Fruit fly (Drosophila melanogaster) whole organism, embryonic: ENCODE measurements around the gene CG7016.

Source experiments
- BEAF-32 ChIP-seq: fragments of 200-800 bp; sonication (Bioruptor generic); optimal IDR thresholded peaks from 3 replicates; lab custom pipeline; 2017; ENCODE audit warnings: missing biosample characterization, missing genetic modification characterization, mild to moderate bottlenecking, moderate library complexity, missing genetic modification reagents
- CG10366 ChIP-seq: fragments of 200-800 bp; sonication (Bioruptor generic); IDR thresholded peaks from 2 replicates; pipeline ENCODE4 v1.3.6; 2022; ENCODE audit warnings: missing biosample characterization, missing genetic modification characterization
- CG10979 ChIP-seq: fragments of 200-800 bp; sonication (Bioruptor generic); optimal IDR thresholded peaks from 2 replicates; lab custom pipeline; 2018; ENCODE audit warnings: missing biosample characterization, mild to moderate bottlenecking, missing genetic modification characterization, moderate library complexity
- CG11093 ChIP-seq: fragments of 200-800 bp; sonication (Bioruptor generic); IDR thresholded peaks from 3 replicates; pipeline ENCODE4 v1.3.6; 2022; ENCODE audit warnings: missing biosample characterization, missing genetic modification characterization
- CG11247 ChIP-seq: fragments of 200-800 bp; sonication (Bioruptor generic); IDR thresholded peaks from 2 replicates; pipeline ENCODE4 v1.3.6; 2022; ENCODE audit warnings: missing biosample characterization, missing genetic modification characterization
- CG12104 ChIP-seq: fragments of 200-800 bp; sonication (Bioruptor generic); optimal IDR thresholded peaks from 3 replicates; lab custom pipeline; 2016; ENCODE audit warnings: missing biosample characterization, missing genetic modification characterization
- CG1529 ChIP-seq: fragments of 200-800 bp; sonication (Bioruptor generic); optimal IDR thresholded peaks from 3 replicates; lab custom pipeline; 2018; ENCODE audit warnings: missing biosample characterization, missing genetic modification characterization
- CG15601 ChIP-seq: fragments of 200-800 bp; sonication (Bioruptor generic); optimal IDR thresholded peaks from 3 replicates; lab custom pipeline; 2019; ENCODE audit warnings: missing biosample characterization, mild to moderate bottlenecking, missing genetic modification characterization, moderate library complexity
- CG17359 ChIP-seq: fragments of 200-800 bp; sonication (Bioruptor generic); optimal IDR thresholded peaks from 3 replicates; lab custom pipeline; 2018; ENCODE audit warnings: missing biosample characterization, mild to moderate bottlenecking, missing genetic modification characterization, moderate library complexity
- CG18476 ChIP-seq: fragments of 200-800 bp; sonication (Bioruptor generic); optimal IDR thresholded peaks from 2 replicates; lab custom pipeline; 2016; ENCODE audit warnings: missing biosample characterization, mild to moderate bottlenecking, missing genetic modification characterization
- CG2678 ChIP-seq: fragments of 200-800 bp; sonication (Bioruptor generic); optimal IDR thresholded peaks from 3 replicates; lab custom pipeline; 2019; ENCODE audit warnings: missing biosample characterization, mild to moderate bottlenecking, missing genetic modification characterization, moderate library complexity
- CG34422 ChIP-seq: fragments of 200-800 bp; sonication (Bioruptor generic); IDR thresholded peaks from 3 replicates; pipeline ENCODE4 v1.3.6; 2022; ENCODE audit warnings: missing biosample characterization, missing genetic modification characterization
- CG3847 ChIP-seq: fragments of 200-800 bp; sonication (Bioruptor generic); IDR thresholded peaks from 2 replicates; pipeline ENCODE4 v1.3.6; 2022; ENCODE audit warnings: missing biosample characterization, missing genetic modification characterization
- CG6272 ChIP-seq: fragments of 200-800 bp; sonication (Bioruptor generic); IDR thresholded peaks from 2 replicates; pipeline ENCODE4 v1.3.6; 2022; ENCODE audit warnings: missing biosample characterization, missing genetic modification characterization
- CG6683 ChIP-seq: fragments of 200-800 bp; sonication (Bioruptor generic); optimal IDR thresholded peaks from 2 replicates; lab custom pipeline; 2017; ENCODE audit warnings: missing biosample characterization, mild to moderate bottlenecking, missing genetic modification characterization, missing genetic modification reagents
- CG9817 ChIP-seq: fragments of 200-800 bp; sonication (Bioruptor generic); optimal IDR thresholded peaks from 2 replicates; lab custom pipeline; 2018; ENCODE audit warnings: missing biosample characterization, mild to moderate bottlenecking, missing genetic modification characterization, moderate library complexity
- CG9876 ChIP-seq: fragments of 200-800 bp; sonication (Bioruptor generic); optimal IDR thresholded peaks from 2 replicates; lab custom pipeline; 2016; ENCODE audit warnings: missing biosample characterization, missing genetic modification characterization
- CoRest ChIP-seq: fragments of 200-800 bp; sonication (Bioruptor generic); optimal IDR thresholded peaks from 3 replicates; lab custom pipeline; 2018; ENCODE audit warnings: missing biosample characterization, mild to moderate bottlenecking, missing genetic modification characterization, moderate library complexity
- Dip2 ChIP-seq: fragments of 200-800 bp; sonication (Bioruptor generic); IDR thresholded peaks from 2 replicates; pipeline ENCODE4 v1.3.6; 2022; ENCODE audit warnings: missing biosample characterization, missing genetic modification characterization
- Dp ChIP-seq: fragments of 200-800 bp; sonication (Bioruptor generic); optimal IDR thresholded peaks from 2 replicates; lab custom pipeline; 2018; ENCODE audit warnings: missing biosample characterization, mild to moderate bottlenecking, missing genetic modification characterization, moderate library complexity
- NFAT ChIP-seq: fragments of 200-800 bp; sonication (Bioruptor generic); IDR thresholded peaks from 2 replicates; pipeline ENCODE4 v1.3.6; 2022; ENCODE audit warnings: missing biosample characterization, missing genetic modification characterization
- Taf1 ChIP-seq: fragments of 200-800 bp; sonication (Bioruptor generic); IDR thresholded peaks from 2 replicates; pipeline ENCODE4 v1.3.6; 2022; ENCODE audit warnings: missing biosample characterization, missing genetic modification characterization
- Xbp1 ChIP-seq: fragments of 200-800 bp; sonication (Bioruptor generic); optimal IDR thresholded peaks from 3 replicates; lab custom pipeline; 2016; ENCODE audit warnings: missing biosample characterization, mild to moderate bottlenecking, missing genetic modification characterization
- ase ChIP-seq: fragments of 200-800 bp; sonication (Bioruptor generic); IDR thresholded peaks from 3 replicates; pipeline ENCODE4 v1.3.6; 2022; ENCODE audit warnings: missing biosample characterization, missing genetic modification characterization
- dati ChIP-seq: fragments of 200-800 bp; sonication (Bioruptor generic); IDR thresholded peaks from 2 replicates; pipeline ENCODE4 v1.3.6; 2022; ENCODE audit warnings: missing biosample characterization, missing genetic modification characterization
- dmrt99B ChIP-seq: fragments of 200-800 bp; sonication (Bioruptor generic); optimal IDR thresholded peaks from 2 replicates; lab custom pipeline; 2018; ENCODE audit warnings: missing biosample characterization, mild to moderate bottlenecking, missing genetic modification characterization, moderate library complexity
- dpn ChIP-seq, 2 experiments: fragments of 200-800 bp; sonication (Bioruptor generic); optimal IDR thresholded peaks; 3 replicates each; lab custom pipeline; 2016; ENCODE audit warnings: missing biosample characterization in 2 of 2, missing genetic modification characterization in 2 of 2
- en ChIP-seq: fragments of 200-800 bp; sonication (Bioruptor generic); optimal IDR thresholded peaks from 2 replicates; lab custom pipeline; 2016; ENCODE audit warnings: missing biosample characterization, missing genetic modification characterization
- fd96Cb ChIP-seq: fragments of 200-800 bp; sonication (Bioruptor generic); optimal IDR thresholded peaks from 2 replicates; lab custom pipeline; 2018; ENCODE audit warnings: missing biosample characterization, mild to moderate bottlenecking, missing genetic modification characterization, moderate library complexity
- fru ChIP-seq: fragments of >200 bp; optimal IDR thresholded peaks from 2 replicates; lab custom pipeline; 2017
- hbn ChIP-seq: fragments of 200-800 bp; sonication (Bioruptor generic); IDR thresholded peaks from 2 replicates; pipeline ENCODE4 v1.3.6; 2022; ENCODE audit warnings: missing biosample characterization, missing genetic modification characterization; ENCODE audit not compliant: partially characterized antibody
- kay ChIP-seq: fragments of 200-800 bp; sonication (Bioruptor generic); optimal IDR thresholded peaks from 2 replicates; lab custom pipeline; 2016; ENCODE audit warnings: missing biosample characterization, missing genetic modification characterization
- knrl ChIP-seq: fragments of 200-800 bp; sonication (Bioruptor generic); IDR thresholded peaks from 3 replicates; pipeline ENCODE4 v1.3.6; 2022; ENCODE audit warnings: missing biosample characterization, missing genetic modification characterization; ENCODE audit not compliant: partially characterized antibody
- lab ChIP-seq: fragments of 200-800 bp; sonication (Bioruptor generic); optimal IDR thresholded peaks from 3 replicates; lab custom pipeline; 2017; ENCODE audit warnings: missing biosample characterization, missing genetic modification characterization, mild to moderate bottlenecking, moderate library complexity, missing genetic modification reagents
- lov ChIP-seq, 2 experiments: fragments of 200-800 bp in 1 of 2; fragments of >200 bp in 1 of 2; sonication (Bioruptor generic) in 1 of 2; IDR thresholded peaks in 1 of 2; optimal IDR thresholded peaks in 1 of 2; 2 replicates in 1 of 2; 3 replicates in 1 of 2; pipeline versions ENCODE4 v1.3.6 to Lab custom; 2017 to 2022; ENCODE audit warnings: missing biosample characterization in 1 of 2, missing genetic modification characterization in 1 of 2
- pita ChIP-seq: fragments of 200-800 bp; sonication (Bioruptor generic); optimal IDR thresholded peaks from 2 replicates; lab custom pipeline; 2017; ENCODE audit warnings: missing biosample characterization, mild to moderate bottlenecking, missing genetic modification characterization
- rib ChIP-seq: fragments of 200-800 bp; sonication (Bioruptor generic); IDR thresholded peaks from 2 replicates; pipeline ENCODE4 v1.3.6; 2022; ENCODE audit warnings: missing biosample characterization, missing genetic modification characterization
- ro ChIP-seq: fragments of 200-800 bp; sonication (Bioruptor generic); IDR thresholded peaks from 2 replicates; pipeline ENCODE4 v1.3.6; 2022; ENCODE audit warnings: missing biosample characterization, missing genetic modification characterization
- run ChIP-seq: fragments of 200-800 bp; sonication (Bioruptor generic); optimal IDR thresholded peaks from 3 replicates; lab custom pipeline; 2018; ENCODE audit warnings: missing biosample characterization, mild to moderate bottlenecking, missing genetic modification characterization
- sens ChIP-seq: fragments of 200-800 bp; sonication (Bioruptor generic); peaks from one replicate; lab custom pipeline; 2016; ENCODE audit warnings: missing biosample characterization, missing genetic modification characterization
- tio ChIP-seq: fragments of 200-800 bp; sonication (Bioruptor generic); optimal IDR thresholded peaks from 2 replicates; lab custom pipeline; 2017; ENCODE audit warnings: missing biosample characterization, missing genetic modification characterization, inconsistent platforms
- yki ChIP-seq: fragments of >200 bp; optimal IDR thresholded peaks from 3 replicates; lab custom pipeline; 2018

The CG7016 gene

dm6 chr3R:24864719-24865400 lies 2.1 kb downstream of the CG7016 start, which contains the start of the genes Srg1 and Elal (continued):
- no peak for TF ChIP-seq yki (lab: Kevin White, UChicago)
- no peak for TF ChIP-seq pita (GFP tag; lab: Kevin White, UChicago)
- no peak for TF ChIP-seq kay (GFP tag; lab: Kevin White, UChicago)
- no peak for TF ChIP-seq knrl (GFP tag; lab: Robert Waterston, UW)
- TF ChIP-seq tio, result no peak
- peak; percentile 13 for TF ChIP-seq CG15601 (tag; lab: Kevin White, UChicago)
- TF ChIP-seq CG11247, result no peak
- TF ChIP-seq CG34422 (GFP tag; lab: Robert Waterston, UW), result no peak
- peak; percentile 26; the same call in 1 of the 2 replicates for TF ChIP-seq CG10366 (GFP tag; lab: Robert Waterston, UW)
- no peak for TF ChIP-seq CG18476
- TF ChIP-seq lov (optimal IDR thresholded peaks at IDR 0.05; lab: Kevin White, UChicago), result no peak
- no peak for TF ChIP-seq lov (GFP tag; IDR thresholded peaks at IDR 0.05; lab: Robert Waterston, UW)
- TF ChIP-seq en, result no peak
- TF ChIP-seq dmrt99B (tag; lab: Kevin White, UChicago), result no peak
- TF ChIP-seq CG3847, result peak; percentile 31; the same call in 1 of the 2 replicates
- no peak for TF ChIP-seq CG17359 (tag; lab: Kevin White, UChicago)
- TF ChIP-seq run (tag; lab: Kevin White, UChicago), result no peak
- TF ChIP-seq CG10979 (tag; lab: Kevin White, UChicago), result peak; percentile 5
- 0 out of 2 replicates have a peak, but pooled peaks have one; percentile 21 for TF ChIP-seq Taf1
- no peak for TF ChIP-seq rib
- no peak for TF ChIP-seq fru (lab: Kevin White, UChicago)
- no peak for TF ChIP-seq CG12104
- TF ChIP-seq dpn (GFP tag; optimal IDR thresholded peaks at IDR 0.05; lab: Kevin White, UChicago), result peak in 1 of 2 experiments; percentile 13
- no peak for TF ChIP-seq CG6683
- no peak for TF ChIP-seq fd96Cb (tag; lab: Kevin White, UChicago)
- peak; percentile 88 for TF ChIP-seq sens
- TF ChIP-seq CoRest, result peak; percentile 41
- TF ChIP-seq ro (GFP tag; lab: Robert Waterston, UW), result no peak
- no peak for TF ChIP-seq CG1529 (GFP tag; lab: Kevin White, UChicago)
- no peak for TF ChIP-seq CG6272 (GFP tag; lab: Robert Waterston, UW)
- TF ChIP-seq lab (GFP tag; lab: Kevin White, UChicago), result no peak
- no peak for TF ChIP-seq BEAF-32 (GFP tag; lab: Kevin White, UChicago)
- TF ChIP-seq CG11093 (GFP tag; lab: Robert Waterston, UW), result no peak
- TF ChIP-seq ase (GFP tag; lab: Robert Waterston, UW), result no peak
- no peak for TF ChIP-seq hbn (GFP tag; lab: Robert Waterston, UW)
- TF ChIP-seq CG2678 (tag; lab: Kevin White, UChicago), result no peak
- TF ChIP-seq CG9876 (GFP tag; lab: Kevin White, UChicago), result no peak
- no peak for TF ChIP-seq Dp (GFP tag; lab: Kevin White, UChicago)
- no peak for TF ChIP-seq CG9817 (tag; lab: Kevin White, UChicago)
- TF ChIP-seq NFAT (GFP tag; lab: Robert Waterston, UW), result no peak
- peak; percentile 6 for TF ChIP-seq Xbp1
- no peak for TF ChIP-seq Dip2 (GFP tag; lab: Robert Waterston, UW)
- TF ChIP-seq dati, result no peak
